Fruit fly (Drosophila melanogaster) whole organism: ENCODE measurements around the gene CG34327.

Source experiments
- CG8478 ChIP-seq: fragments of >200 bp; optimal IDR thresholded peaks from 2 replicates; lab custom pipeline; 2018; ENCODE audit warnings: inconsistent platforms
- Dll ChIP-seq: fragments of >200 bp; optimal IDR thresholded peaks from 2 replicates; lab custom pipeline; 2017
- EcR ChIP-seq, 2 experiments: fragments of >200 bp; optimal IDR thresholded peaks; 2 replicates each; lab custom pipeline; 2017; ENCODE audit warnings: missing biosample characterization in 2 of 2, missing genetic modification characterization in 2 of 2, missing genetic modification reagents in 2 of 2
- psq ChIP-seq: fragments of >200 bp; optimal IDR thresholded peaks from 2 replicates; lab custom pipeline; 2017
- usp ChIP-seq: fragments of >200 bp; optimal IDR thresholded peaks from 2 replicates; lab custom pipeline; 2017; ENCODE audit warnings: missing biosample characterization, missing genetic modification characterization, mixed read lengths

dm6 chrX:17186432-17186831 is 37.2 kb downstream of the CG34327 start:
- TF ChIP-seq psq (lab: Kevin White, UChicago) (no peak), EcR (GFP tag; optimal IDR thresholded peaks at IDR 0.05; lab: Kevin White, UChicago) (no peak), usp (GFP tag; lab: Kevin White, UChicago) (no peak), Dll (lab: Kevin White, UChicago) (no peak), CG8478 (no peak)
